Fruit fly (Drosophila melanogaster): Measurements from ENCODE around the gene Nup154.

Gene Nup154

DNA sequence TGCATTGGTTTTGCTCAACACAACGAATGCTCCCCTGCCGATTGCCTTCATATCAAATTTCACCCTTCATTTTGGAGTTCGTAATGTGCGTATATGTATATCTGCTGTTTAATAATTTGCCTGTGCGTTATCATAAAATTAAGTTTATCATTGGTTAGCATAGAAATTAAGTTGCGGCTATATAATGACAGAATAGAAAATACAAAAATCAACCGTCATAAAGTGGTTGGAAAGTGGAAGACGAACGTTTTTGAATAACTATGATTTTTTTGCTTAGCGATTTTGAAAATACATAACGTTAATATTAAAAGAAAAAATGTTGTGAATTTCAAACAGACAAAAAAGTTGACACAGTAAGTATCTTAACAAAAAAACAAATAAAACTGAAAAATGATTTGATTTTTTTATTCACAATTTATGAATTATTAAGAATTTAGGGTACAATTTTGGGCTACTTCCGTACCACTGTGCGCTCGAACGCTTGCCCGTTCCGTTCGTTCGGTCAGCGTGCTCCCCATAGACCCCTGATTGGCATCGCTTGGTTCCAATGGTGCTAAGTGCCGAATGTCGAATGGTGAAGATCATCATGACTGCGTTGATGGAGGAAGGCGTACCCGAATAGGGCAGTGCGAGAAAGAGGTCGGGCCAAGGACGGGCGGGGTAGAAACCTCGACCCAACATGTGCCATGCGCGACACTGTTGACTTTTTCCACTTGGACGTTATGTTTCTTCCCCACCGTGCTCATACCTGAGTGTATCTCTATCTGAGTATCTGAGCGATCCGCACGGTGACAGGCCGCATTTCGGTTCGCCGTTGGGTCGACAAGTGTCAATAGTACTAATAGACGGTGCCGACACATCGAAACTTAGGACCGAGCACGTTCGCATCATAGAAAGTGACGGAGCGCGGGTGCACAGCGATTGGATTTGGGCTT lies 33.2 kb downstream of the Nup154 start (continued):
- TF ChIP-seq CG18476 (GFP tag; optimal IDR thresholded peaks at IDR 0.05) (no peak), H2.0 (GFP tag; IDR thresholded peaks at IDR 0.05) (peak; percentile 39), row (GFP tag; IDR thresholded peaks at IDR 0.05) (peak; percentile 73), E2f2 (GFP tag; IDR thresholded peaks at IDR 0.05) (peak; percentile 46; the same call in 1 of the 2 replicates), HHEX (GFP tag; optimal IDR thresholded peaks at IDR 0.05) (no peak), CG6254 (GFP tag; optimal IDR thresholded peaks at IDR 0.05) (peak; percentile 29), CG3995 (GFP tag; optimal IDR thresholded peaks at IDR 0.05) (no peak), CG18619 (GFP tag; optimal IDR thresholded peaks at IDR 0.05) (peak; percentile 49), CG8478 (optimal IDR thresholded peaks at IDR 0.05) (peak; percentile 43), CG17568 (GFP tag; optimal IDR thresholded peaks at IDR 0.05) (peak; percentile 9), eve (GFP tag; optimal IDR thresholded peaks at IDR 0.05) (peak in 1 of 2 experiments; percentile 67), CG34422 (GFP tag; IDR thresholded peaks at IDR 0.05) (0 out of 3 replicates have a peak, but pooled peaks have one; percentile 27), CG1792 (GFP tag; optimal IDR thresholded peaks at IDR 0.05) (no peak), sisA (GFP tag; IDR thresholded peaks at IDR 0.05) (peak; percentile 34; the same call in 1 of the 2 replicates), NFAT (GFP tag; IDR thresholded peaks at IDR 0.05) (no peak), sqz (GFP tag; optimal IDR thresholded peaks at IDR 0.05) (no peak), CG32532 (GFP tag; IDR thresholded peaks at IDR 0.05) (0 out of 2 replicates have a peak, but pooled peaks have one; percentile 43), sna (GFP tag; IDR thresholded peaks at IDR 0.05; ENCODE audit: partially characterized antibody) (no peak), Sry-δ (GFP tag; optimal IDR thresholded peaks at IDR 0.05) (no peak), Dll (GFP tag; IDR thresholded peaks at IDR 0.05; ENCODE audit: partially characterized antibody) (no peak), CG10267 (tag; optimal IDR thresholded peaks at IDR 0.05) (peak; percentile 56), cg (GFP tag; optimal IDR thresholded peaks at IDR 0.05) (no peak), Oli (tag; optimal IDR thresholded peaks at IDR 0.05) (peak; percentile 80), CrebB (tag; optimal IDR thresholded peaks at IDR 0.05) (no peak), CHES-1-like (GFP tag; optimal IDR thresholded peaks at IDR 0.05) (peak; percentile 9), sens (GFP tag) (peak; percentile 95), CG30403 (GFP tag; optimal IDR thresholded peaks at IDR 0.05) (peak; percentile 81), Camta (GFP tag; optimal IDR thresholded peaks at IDR 0.05) (peak; percentile 31), CG18764 (GFP tag; optimal IDR thresholded peaks at IDR 0.05) (no peak), p53 (GFP tag; optimal IDR thresholded peaks at IDR 0.05) (no peak), chn (GFP tag; optimal IDR thresholded peaks at IDR 0.05) (peak; percentile 51), ranshi (GFP tag; IDR thresholded peaks at IDR 0.05) (peak; percentile 44; the same call in 1 of the 2 replicates), Fer3 (tag; optimal IDR thresholded peaks at IDR 0.05) (peak; percentile 29), Med (GFP tag) (peak; percentile 75), MBD-R2 (GFP tag; IDR thresholded peaks at IDR 0.05) (no peak), Mad (GFP tag; optimal IDR thresholded peaks at IDR 0.05) (peak; percentile 28), CG12236 (GFP tag; optimal IDR thresholded peaks at IDR 0.05) (peak; percentile 2), dmrt11E (tag; optimal IDR thresholded peaks at IDR 0.05) (peak; percentile 73), tgo (GFP tag; IDR thresholded peaks at IDR 0.05) (peak; percentile 39; the same call in 2 of the 3 replicates), CG8089 (GFP tag; optimal IDR thresholded peaks at IDR 0.05) (no peak), CG8924 (tag; optimal IDR thresholded peaks at IDR 0.05) (peak; percentile 69), CG4854 (GFP tag; optimal IDR thresholded peaks at IDR 0.05) (no peak), slbo (GFP tag; IDR thresholded peaks at IDR 0.05) (peak; percentile 43), Hsf (GFP tag; optimal IDR thresholded peaks at IDR 0.05) (peak; percentile 61), gem (tag; optimal IDR thresholded peaks at IDR 0.05) (peak; percentile 87), CG12104 (GFP tag; optimal IDR thresholded peaks at IDR 0.05) (peak; percentile 23), ara (GFP tag; IDR thresholded peaks at IDR 0.05) (no peak), ab (GFP tag; optimal IDR thresholded peaks at IDR 0.05) (no peak), trem (tag; optimal IDR thresholded peaks at IDR 0.05) (peak; percentile 32), CG5245 (GFP tag; optimal IDR thresholded peaks at IDR 0.05) (peak; percentile 13)
